Fruit fly (Drosophila melanogaster): ENCODE measurements around the gene CAH8.

The CAH8 gene

DNA sequence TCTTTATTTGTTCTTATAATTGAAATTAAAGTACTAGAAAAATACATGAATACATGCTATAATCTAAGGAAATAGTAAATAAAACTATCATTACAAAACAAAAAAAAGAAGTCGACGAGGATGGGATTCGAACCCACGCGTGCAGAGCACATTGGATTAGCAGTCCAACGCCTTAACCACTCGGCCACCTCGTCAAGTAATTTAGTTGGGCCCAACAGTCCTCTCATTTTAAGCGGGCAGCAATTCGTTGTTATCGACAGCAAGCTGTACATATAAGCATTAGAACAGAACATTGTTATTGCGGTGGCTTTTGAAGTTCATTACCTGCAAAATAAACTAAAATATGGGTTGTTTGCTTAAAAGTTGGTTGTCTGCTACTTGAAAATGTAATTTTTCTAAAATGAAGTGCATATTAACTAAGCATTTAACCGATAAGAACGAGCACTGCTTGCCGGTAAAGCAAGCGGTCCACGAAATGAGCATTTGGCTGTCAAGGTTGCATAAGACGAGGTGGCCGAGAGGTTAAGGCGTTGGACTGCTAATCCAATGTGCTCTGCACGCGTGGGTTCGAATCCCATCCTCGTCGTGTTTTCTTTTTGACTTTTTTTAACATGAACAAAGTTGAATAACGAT lies 7.7 kb upstream of the CAH8 start:
- TF ChIP-seq CG17806 (tag; optimal IDR thresholded peaks at IDR 0.05) (no peak), CG34367 (tag; optimal IDR thresholded peaks at IDR 0.05) (no peak), CG8301 (tag; optimal IDR thresholded peaks at IDR 0.05) (no peak), Ets98B (GFP tag; IDR thresholded peaks at IDR 0.05) (no peak), CG9948 (tag; optimal IDR thresholded peaks at IDR 0.05) (no peak), CG15710 (tag; optimal IDR thresholded peaks at IDR 0.05) (no peak), fd96Ca (GFP tag; IDR thresholded peaks at IDR 0.05) (no peak), Snoo (tag; optimal IDR thresholded peaks at IDR 0.05) (no peak), Pif1A (GFP tag; optimal IDR thresholded peaks at IDR 0.05) (no peak), D1 (tag; optimal IDR thresholded peaks at IDR 0.05) (no peak), CG14655 (GFP tag; optimal IDR thresholded peaks at IDR 0.05) (no peak), Pif1B (GFP tag; optimal IDR thresholded peaks at IDR 0.05) (no peak)

dm6 chr3R:22396238-22396772 lies 6.8 kb upstream of the CAH8 start:
- no peak for TF ChIP-seq CG8159 (tag; optimal IDR thresholded peaks at IDR 0.05)
- no peak for TF ChIP-seq EcR (GFP tag; optimal IDR thresholded peaks at IDR 0.05)
- no peak for TF ChIP-seq CG12605 (GFP tag; IDR thresholded peaks at IDR 0.05)
- TF ChIP-seq fd96Ca (GFP tag; IDR thresholded peaks at IDR 0.05) = no peak
- TF ChIP-seq CG4496 (GFP tag; IDR thresholded peaks at IDR 0.05) = no peak
- no peak for TF ChIP-seq CG14655 (GFP tag; optimal IDR thresholded peaks at IDR 0.05)
- TF ChIP-seq CG15710 (tag; optimal IDR thresholded peaks at IDR 0.05) = no peak
- TF ChIP-seq CG13204 (GFP tag; optimal IDR thresholded peaks at IDR 0.05) = no peak
- no peak for TF ChIP-seq D1 (tag; optimal IDR thresholded peaks at IDR 0.05)
- no peak for TF ChIP-seq Pif1B (GFP tag; optimal IDR thresholded peaks at IDR 0.05)
- TF ChIP-seq gl (tag; optimal IDR thresholded peaks at IDR 0.05) = no peak
- TF ChIP-seq CG8301 (tag; optimal IDR thresholded peaks at IDR 0.05) = no peak
- no peak for TF ChIP-seq rn (GFP tag; IDR thresholded peaks at IDR 0.05)
- no peak for TF ChIP-seq CG17806 (tag; optimal IDR thresholded peaks at IDR 0.05)
- no peak for TF ChIP-seq Pif1A (GFP tag; optimal IDR thresholded peaks at IDR 0.05)
- TF ChIP-seq CG9948 (tag; optimal IDR thresholded peaks at IDR 0.05) = no peak
- TF ChIP-seq Ets98B (GFP tag; IDR thresholded peaks at IDR 0.05) = no peak
- no peak for TF ChIP-seq CG10348 (GFP tag; IDR thresholded peaks at IDR 0.05)

- TF ChIP-seq Pif1B (GFP tag; optimal IDR thresholded peaks at IDR 0.05) (no peak), Snoo (tag; optimal IDR thresholded peaks at IDR 0.05) (no peak), CG8159 (tag; optimal IDR thresholded peaks at IDR 0.05) (no peak), CG13204 (GFP tag; optimal IDR thresholded peaks at IDR 0.05) (no peak), fd96Ca (GFP tag; IDR thresholded peaks at IDR 0.05) (no peak), CG4496 (GFP tag; IDR thresholded peaks at IDR 0.05) (peak; percentile 57; the same call in 1 of the 3 replicates), CG14655 (GFP tag; optimal IDR thresholded peaks at IDR 0.05) (peak; percentile 68), CG17806 (tag; optimal IDR thresholded peaks at IDR 0.05) (no peak), CG32121 (GFP tag; IDR thresholded peaks at IDR 0.05) (no peak), D1 (tag; optimal IDR thresholded peaks at IDR 0.05) (no peak), CG12605 (GFP tag; IDR thresholded peaks at IDR 0.05) (no peak), CG9948 (tag; optimal IDR thresholded peaks at IDR 0.05) (peak; percentile 23), CG15710 (tag; optimal IDR thresholded peaks at IDR 0.05) (no peak), CG8301 (tag; optimal IDR thresholded peaks at IDR 0.05) (peak; percentile 64), CG10348 (GFP tag; IDR thresholded peaks at IDR 0.05) (no peak), rn (GFP tag; IDR thresholded peaks at IDR 0.05) (no peak), gl (tag; optimal IDR thresholded peaks at IDR 0.05) (no peak), Ets98B (GFP tag; IDR thresholded peaks at IDR 0.05) (0 out of 2 replicates have a peak, but pooled peaks have one; percentile 23), EcR (GFP tag; optimal IDR thresholded peaks at IDR 0.05) (no peak), CG34367 (tag; optimal IDR thresholded peaks at IDR 0.05) (no peak), Pif1A (GFP tag; optimal IDR thresholded peaks at IDR 0.05) (no peak)
Measured at dm6 chr3R:22395409-22396178, 6.1 kb upstream of the CAH8 start.

DNA sequence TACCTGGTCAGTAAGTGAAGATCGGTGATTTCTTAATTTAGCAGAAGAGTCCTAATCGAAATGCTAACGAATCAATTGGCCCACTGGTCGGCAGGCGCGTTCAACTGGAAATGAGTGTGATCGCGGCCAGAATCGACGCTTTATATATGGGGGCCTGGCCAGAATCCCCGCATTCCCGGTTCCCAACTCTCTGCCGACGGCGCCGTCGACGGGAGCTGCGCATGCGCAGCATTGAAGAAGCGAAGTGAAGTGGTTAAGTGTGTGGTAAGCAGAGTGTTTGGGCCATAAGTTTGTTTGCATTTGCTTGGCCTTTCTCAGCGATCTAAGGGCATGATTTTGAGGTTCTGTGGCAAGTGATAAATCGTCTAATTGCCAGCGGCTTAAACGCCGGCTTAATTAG lies 4.5 kb upstream of the CAH8 start, which contains the start of gene CG13857:
CG13857 (minus strand) TSS at position 101 of the 400 bp plus-strand sequence.
- TF ChIP-seq gl (tag; optimal IDR thresholded peaks at IDR 0.05) (no peak), CG12605 (GFP tag; IDR thresholded peaks at IDR 0.05) (no peak), Pif1B (GFP tag; optimal IDR thresholded peaks at IDR 0.05) (no peak), CG10348 (GFP tag; IDR thresholded peaks at IDR 0.05) (no peak), CG14655 (GFP tag; optimal IDR thresholded peaks at IDR 0.05) (no peak), Pif1A (GFP tag; optimal IDR thresholded peaks at IDR 0.05) (no peak), EcR (GFP tag; optimal IDR thresholded peaks at IDR 0.05) (no peak), CG34367 (tag; optimal IDR thresholded peaks at IDR 0.05) (no peak), CG32121 (GFP tag; IDR thresholded peaks at IDR 0.05) (no peak), rn (GFP tag; IDR thresholded peaks at IDR 0.05) (no peak), CG17806 (tag; optimal IDR thresholded peaks at IDR 0.05) (no peak), CG13204 (GFP tag; optimal IDR thresholded peaks at IDR 0.05) (no peak), fd96Ca (GFP tag; IDR thresholded peaks at IDR 0.05) (no peak), D1 (tag; optimal IDR thresholded peaks at IDR 0.05) (no peak), CG8159 (tag; optimal IDR thresholded peaks at IDR 0.05) (no peak)

DNA sequence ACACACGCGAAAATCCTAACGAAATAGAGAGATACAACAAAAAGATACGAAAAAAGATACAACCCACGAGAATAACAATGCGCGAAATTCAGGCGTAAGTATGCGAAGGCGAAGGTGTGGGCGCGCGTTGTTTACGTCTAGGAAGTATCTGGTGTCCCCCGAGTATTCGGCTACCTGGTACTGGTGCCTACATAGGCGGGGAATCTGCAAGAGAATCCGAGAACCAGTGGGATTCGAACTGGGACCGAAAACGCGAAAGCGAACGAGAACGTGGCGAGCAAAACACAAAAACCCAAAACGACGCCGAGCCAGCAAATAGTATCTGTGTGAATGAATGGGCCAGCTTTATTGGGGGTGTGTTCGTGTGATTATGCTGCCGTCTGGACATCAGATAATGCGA lies 595 bp upstream of the CAH8 start:
- TF ChIP-seq rn (GFP tag; IDR thresholded peaks at IDR 0.05) (no peak), Ets98B (GFP tag; IDR thresholded peaks at IDR 0.05) (no peak), EcR (GFP tag; optimal IDR thresholded peaks at IDR 0.05) (no peak), CG32121 (GFP tag; IDR thresholded peaks at IDR 0.05) (no peak), CG12605 (GFP tag; IDR thresholded peaks at IDR 0.05) (no peak), CG8301 (tag; optimal IDR thresholded peaks at IDR 0.05) (no peak), CG13204 (GFP tag; optimal IDR thresholded peaks at IDR 0.05) (no peak), gl (tag; optimal IDR thresholded peaks at IDR 0.05) (no peak), Pif1A (GFP tag; optimal IDR thresholded peaks at IDR 0.05) (no peak), CG10348 (GFP tag; IDR thresholded peaks at IDR 0.05) (no peak)

Data from whole organism, pupa.